Worm (Caenorhabditis elegans) whole organism, L4 larva: ENCODE data around the gene srj-49.

Source experiments
- daf-12 ChIP-seq: fragments of 150-350 bp; optimal IDR thresholded peaks from 2 replicates; lab custom pipeline; 2014; ENCODE audit warnings: missing biosample characterization, missing genetic modification reagents, missing genetic modification characterization
- lin-39 ChIP-seq: fragments of 150-350 bp; optimal IDR thresholded peaks from 2 replicates; lab custom pipeline; 2014; ENCODE audit warnings: missing biosample characterization, missing genetic modification reagents, missing genetic modification characterization
- ztf-11 ChIP-seq: fragments of 150-350 bp; optimal IDR thresholded peaks from 2 replicates; lab custom pipeline; 2014; ENCODE audit warnings: missing biosample characterization, missing genetic modification characterization

ce11 chrV:2848290-2848937 is at the start of gene srj-49:
- no peak for TF ChIP-seq daf-12 (tag; lab: Kevin White, UChicago)
- TF ChIP-seq ztf-11 (tag; lab: Kevin White, UChicago), result no peak
- no peak for TF ChIP-seq lin-39 (tag; lab: Kevin White, UChicago)
